Fruit fly (Drosophila melanogaster) whole organism, prepupa: ENCODE results near the gene CG42266.
A peak's percentile ranks its signal among the peaks of the same experiment; 100 is the strongest.

Experiments used
- Blimp-1 ChIP-seq: fragments of 200-800 bp; sonication (Bioruptor generic); optimal IDR thresholded peaks from 3 replicates; lab custom pipeline; 2017; ENCODE audit warnings: missing biosample characterization, missing genetic modification characterization, mild to moderate bottlenecking, moderate library complexity, missing genetic modification reagents
- CG10631 ChIP-seq: fragments of 200-800 bp; sonication (Bioruptor generic); optimal IDR thresholded peaks from 2 replicates; lab custom pipeline; 2016; ENCODE audit warnings: missing biosample characterization, missing genetic modification characterization
- CG10669 ChIP-seq: fragments of 200-800 bp; sonication (Bioruptor generic); optimal IDR thresholded peaks from 3 replicates; lab custom pipeline; 2018; ENCODE audit warnings: missing biosample characterization, mild to moderate bottlenecking, missing genetic modification characterization, moderate library complexity
- CG11294 ChIP-seq: fragments of 200-800 bp; sonication (Bioruptor generic); IDR thresholded peaks from 2 replicates; pipeline ENCODE4 v1.3.6; 2022; ENCODE audit warnings: missing biosample characterization, missing genetic modification characterization
- CG11762 ChIP-seq: fragments of 200-800 bp; sonication (Bioruptor generic); optimal IDR thresholded peaks from 3 replicates; lab custom pipeline; 2016; ENCODE audit warnings: missing biosample characterization, missing genetic modification characterization; ENCODE audit not compliant: insufficient read depth
- CG1621 ChIP-seq: fragments of 200-800 bp; sonication (Bioruptor generic); optimal IDR thresholded peaks from 3 replicates; lab custom pipeline; 2018; ENCODE audit warnings: missing biosample characterization, mild to moderate bottlenecking, missing genetic modification characterization
- CG3032 ChIP-seq: fragments of 200-800 bp; optimal IDR thresholded peaks from 2 replicates; lab custom pipeline; 2019; ENCODE audit warnings: missing biosample characterization, mild to moderate bottlenecking, missing genetic modification characterization, moderate library complexity
- CG31627 ChIP-seq: fragments of 200-800 bp; sonication (Bioruptor generic); optimal IDR thresholded peaks from 3 replicates; lab custom pipeline; 2016; ENCODE audit warnings: missing biosample characterization, missing genetic modification characterization
- CG32006 ChIP-seq: fragments of 200-800 bp; sonication (Bioruptor generic); optimal IDR thresholded peaks from 3 replicates; lab custom pipeline; 2017; ENCODE audit warnings: missing biosample characterization, mild to moderate bottlenecking, missing genetic modification characterization
- CG3919 ChIP-seq: fragments of 200-800 bp; sonication (Bioruptor generic); optimal IDR thresholded peaks from 3 replicates; lab custom pipeline; 2016; ENCODE audit warnings: missing biosample characterization, missing genetic modification characterization
- CG6163 ChIP-seq: fragments of 200-800 bp; sonication (Bioruptor generic); IDR thresholded peaks from 3 replicates; pipeline ENCODE4 v1.3.6; 2022; ENCODE audit warnings: missing biosample characterization, missing genetic modification characterization
- CG6276 ChIP-seq: fragments of 200-800 bp; sonication (Bioruptor generic); optimal IDR thresholded peaks from 2 replicates; lab custom pipeline; 2017; ENCODE audit warnings: missing biosample characterization, mild to moderate bottlenecking, missing genetic modification characterization
- CG6792 ChIP-seq: fragments of 200-800 bp; sonication (Bioruptor generic); optimal IDR thresholded peaks from 3 replicates; lab custom pipeline; 2016; ENCODE audit warnings: missing biosample characterization, missing genetic modification characterization
- CG6854 ChIP-seq: fragments of 200-800 bp; sonication (Bioruptor generic); optimal IDR thresholded peaks from 2 replicates; lab custom pipeline; 2017; ENCODE audit warnings: missing biosample characterization, mild to moderate bottlenecking, missing genetic modification characterization
- CG8319 ChIP-seq: fragments of 200-800 bp; sonication (Bioruptor generic); optimal IDR thresholded peaks from 3 replicates; lab custom pipeline; 2016; ENCODE audit warnings: missing biosample characterization, missing genetic modification characterization
- CG8632 ChIP-seq: fragments of 200-800 bp; sonication (Bioruptor generic); optimal IDR thresholded peaks from 3 replicates; lab custom pipeline; 2016; ENCODE audit warnings: missing biosample characterization, missing genetic modification characterization
- Eip75B ChIP-seq: fragments of 200-800 bp; sonication (Bioruptor generic); optimal IDR thresholded peaks from 3 replicates; lab custom pipeline; 2016; ENCODE audit warnings: missing biosample characterization, missing genetic modification characterization
- Eip78C ChIP-seq: fragments of 200-800 bp; sonication (Bioruptor generic); peaks from one replicate; lab custom pipeline; 2016; ENCODE audit warnings: missing biosample characterization, missing genetic modification characterization
- Eip93F ChIP-seq: fragments of 200-800 bp; sonication (Bioruptor generic); optimal IDR thresholded peaks from 2 replicates; lab custom pipeline; 2016; ENCODE audit warnings: missing biosample characterization, mild to moderate bottlenecking, missing genetic modification characterization
- Ets21C ChIP-seq: fragments of 200-800 bp; sonication (Bioruptor generic); optimal IDR thresholded peaks from 3 replicates; lab custom pipeline; 2016; ENCODE audit warnings: missing biosample characterization, missing genetic modification characterization
- Gug ChIP-seq: fragments of 200-800 bp; sonication (Bioruptor generic); IDR thresholded peaks from 2 replicates; pipeline ENCODE4 v1.3.6; 2022; ENCODE audit warnings: missing biosample characterization, missing genetic modification characterization
- Hr38 ChIP-seq: sonication (Bioruptor generic); optimal IDR thresholded peaks from 2 replicates; lab custom pipeline; 2016; ENCODE audit warnings: missing biosample characterization, missing genetic modification characterization
- Hr39 ChIP-seq: fragments of 200-800 bp; sonication (Bioruptor generic); optimal IDR thresholded peaks from 2 replicates; lab custom pipeline; 2016; ENCODE audit warnings: missing biosample characterization, missing genetic modification characterization
- Hr4 ChIP-seq: fragments of 200-800 bp; sonication (Bioruptor generic); optimal IDR thresholded peaks from 3 replicates; lab custom pipeline; 2016; ENCODE audit warnings: missing biosample characterization, missing genetic modification characterization
- Lpt ChIP-seq: fragments of 200-800 bp; sonication (Bioruptor generic); optimal IDR thresholded peaks from 3 replicates; lab custom pipeline; 2016; ENCODE audit warnings: missing biosample characterization, missing genetic modification characterization
- OdsH ChIP-seq: fragments of 200-800 bp; sonication (Bioruptor generic); optimal IDR thresholded peaks from 3 replicates; lab custom pipeline; 2016; ENCODE audit warnings: missing biosample characterization, missing genetic modification characterization
- Smox ChIP-seq: fragments of 200-800 bp; sonication (Bioruptor generic); optimal IDR thresholded peaks from 3 replicates; lab custom pipeline; 2016; ENCODE audit warnings: missing biosample characterization, missing genetic modification characterization
- Sox102F ChIP-seq: fragments of 200-800 bp; sonication (Bioruptor generic); optimal IDR thresholded peaks from 2 replicates; lab custom pipeline; 2016; ENCODE audit warnings: missing biosample characterization, mild to moderate bottlenecking, missing genetic modification characterization
- Sox15 ChIP-seq: fragments of 200-800 bp; sonication (Bioruptor generic); optimal IDR thresholded peaks from 3 replicates; lab custom pipeline; 2016; ENCODE audit warnings: missing biosample characterization, missing genetic modification characterization
- acj6 ChIP-seq: fragments of 200-800 bp; sonication (Bioruptor generic); optimal IDR thresholded peaks from 3 replicates; lab custom pipeline; 2016; ENCODE audit warnings: missing biosample characterization, missing genetic modification characterization
- dac ChIP-seq: fragments of 200-800 bp; sonication (Bioruptor generic); optimal IDR thresholded peaks from 2 replicates; lab custom pipeline; 2017; ENCODE audit warnings: missing biosample characterization, mild to moderate bottlenecking, missing genetic modification characterization
- eg ChIP-seq: fragments of 200-800 bp; sonication (Bioruptor generic); IDR thresholded peaks from 3 replicates; pipeline ENCODE4 v1.3.6; 2022; ENCODE audit warnings: missing biosample characterization, missing genetic modification characterization
- esn ChIP-seq: fragments of 200-800 bp; sonication (Bioruptor generic); optimal IDR thresholded peaks from 2 replicates; lab custom pipeline; 2016; ENCODE audit warnings: missing biosample characterization, mild to moderate bottlenecking, missing genetic modification characterization, moderate library complexity
- fd59A ChIP-seq: fragments of 200-800 bp; sonication (Bioruptor generic); optimal IDR thresholded peaks from 2 replicates; lab custom pipeline; 2017; ENCODE audit warnings: missing biosample characterization, mild to moderate bottlenecking, missing genetic modification characterization, missing genetic modification reagents
- fd85E ChIP-seq: fragments of 200-800 bp; sonication (Bioruptor generic); optimal IDR thresholded peaks from 3 replicates; lab custom pipeline; 2016; ENCODE audit warnings: missing biosample characterization, missing genetic modification characterization
- fkh ChIP-seq: fragments of 200-800 bp; sonication (Bioruptor generic); optimal IDR thresholded peaks from 3 replicates; lab custom pipeline; 2017; ENCODE audit warnings: missing biosample characterization, mild to moderate bottlenecking, missing genetic modification characterization, moderate library complexity
- lz ChIP-seq: fragments of 200-800 bp; sonication (Bioruptor generic); optimal IDR thresholded peaks from 3 replicates; lab custom pipeline; 2016; ENCODE audit warnings: missing biosample characterization, missing genetic modification characterization
- salr ChIP-seq, 2 experiments: fragments of 200-800 bp; sonication (Bioruptor generic); optimal IDR thresholded peaks; 3 replicates each; lab custom pipeline; 2016 to 2018; ENCODE audit warnings: missing biosample characterization in 2 of 2, missing genetic modification characterization in 2 of 2, mild to moderate bottlenecking in 1 of 2
- spab ChIP-seq: fragments of 200-800 bp; sonication (Bioruptor generic); optimal IDR thresholded peaks from 2 replicates; lab custom pipeline; 2017; ENCODE audit warnings: missing biosample characterization, mild to moderate bottlenecking, missing genetic modification characterization, missing genetic modification reagents
- topi ChIP-seq: fragments of 200-800 bp; sonication (Bioruptor generic); optimal IDR thresholded peaks from 3 replicates; lab custom pipeline; 2016; ENCODE audit warnings: missing biosample characterization, missing genetic modification characterization
- vri ChIP-seq: fragments of 200-800 bp; sonication (Bioruptor generic); optimal IDR thresholded peaks from 3 replicates; lab custom pipeline; 2016; ENCODE audit warnings: missing biosample characterization, mild to moderate bottlenecking, missing genetic modification characterization

The CG42266 gene

dm6 chr2L:16329625-16330024 lies 10.5 kb downstream of the CG42266 start, which contains the start of gene CG4440:
Gene CG4440 (plus strand): TSS chr2L:16329925.
- TF ChIP-seq Eip93F: no peak
- no peak for TF ChIP-seq CG10669
- no peak for TF ChIP-seq CG11762 (GFP tag; lab: Kevin White, UChicago)
- TF ChIP-seq CG3919 (GFP tag; lab: Kevin White, UChicago): no peak
- no peak for TF ChIP-seq Sox15 (GFP tag; lab: Kevin White, UChicago)
- TF ChIP-seq salr (GFP tag; optimal IDR thresholded peaks at IDR 0.05; lab: Kevin White, UChicago): no peak
- no peak for TF ChIP-seq CG11294
- TF ChIP-seq lz (GFP tag; lab: Kevin White, UChicago): no peak
- TF ChIP-seq Lpt (GFP tag; lab: Kevin White, UChicago): no peak
- no peak for TF ChIP-seq CG6163 (GFP tag; lab: Robert Waterston, UW)
- TF ChIP-seq Ets21C (GFP tag; lab: Kevin White, UChicago): no peak
- no peak for TF ChIP-seq vri (GFP tag; lab: Kevin White, UChicago)
- no peak for TF ChIP-seq Sox102F (GFP tag; lab: Kevin White, UChicago)
- no peak for TF ChIP-seq CG6854 (GFP tag; lab: Kevin White, UChicago)
- TF ChIP-seq Eip78C (GFP tag; lab: Kevin White, UChicago): no peak
- TF ChIP-seq CG1621 (tag; lab: Kevin White, UChicago): no peak
- no peak for TF ChIP-seq CG8319 (GFP tag; lab: Kevin White, UChicago)

- peak; percentile 56 for TF ChIP-seq CG10631 (GFP tag; lab: Kevin White, UChicago)
- peak; percentile 1 for TF ChIP-seq Sox15 (GFP tag; lab: Kevin White, UChicago)
- peak; percentile 39 for TF ChIP-seq acj6 (GFP tag; lab: Kevin White, UChicago)
- no peak for TF ChIP-seq OdsH
- TF ChIP-seq CG31627 (GFP tag; lab: Kevin White, UChicago): peak; percentile 69
- TF ChIP-seq CG6276 (GFP tag; lab: Kevin White, UChicago): no peak
- peak; percentile 11 for TF ChIP-seq Hr38
- TF ChIP-seq topi (GFP tag; lab: Kevin White, UChicago): no peak
- TF ChIP-seq CG6792 (GFP tag; lab: Kevin White, UChicago): peak; percentile 45
- peak; percentile 52 for TF ChIP-seq CG1621 (tag; lab: Kevin White, UChicago)
- TF ChIP-seq vri (GFP tag; lab: Kevin White, UChicago): no peak
- TF ChIP-seq Ets21C (GFP tag; lab: Kevin White, UChicago): peak; percentile 44
- peak; percentile 21 for TF ChIP-seq CG8319 (GFP tag; lab: Kevin White, UChicago)
- no peak for TF ChIP-seq spab (GFP tag; lab: Kevin White, UChicago)
- peak; percentile 73 for TF ChIP-seq Hr4 (GFP tag; lab: Kevin White, UChicago)
- TF ChIP-seq fkh (GFP tag; lab: Kevin White, UChicago): peak; percentile 59
Observed at dm6 chr2L:16329102-16329520, 11.1 kb downstream of the CG42266 start, which contains the start of gene mRpL4. Gene mRpL4 (minus strand): TSS chr2L:16329132.

- no peak for TF ChIP-seq CG6276 (GFP tag; lab: Kevin White, UChicago)
- no peak for TF ChIP-seq CG3032
- no peak for TF ChIP-seq CG8319 (GFP tag; lab: Kevin White, UChicago)
- no peak for TF ChIP-seq salr (GFP tag; optimal IDR thresholded peaks at IDR 0.05; lab: Kevin White, UChicago)
Observed at dm6 chr2L:16326892-16327291, 13.3 kb downstream of the CG42266 start, which contains the start of gene CG4278. Gene CG4278 (plus strand): TSS chr2L:16327069.

dm6 chr2L:16325515-16326257 lies 14.5 kb downstream of the CG42266 start, which contains the start of gene cact:
Gene cact (minus strand): TSS chr2L:16326207.
- TF ChIP-seq CG8319 (GFP tag; lab: Kevin White, UChicago) (peak; percentile 87), Hr39 (GFP tag; lab: Kevin White, UChicago) (peak; percentile 94), Lpt (GFP tag; lab: Kevin White, UChicago) (peak; percentile 85), esn (GFP tag; lab: Kevin White, UChicago) (peak; percentile 95), eg (peak; percentile 92), fd85E (GFP tag; lab: Kevin White, UChicago) (peak; percentile 52), Eip93F (peak; percentile 91), CG6276 (GFP tag; lab: Kevin White, UChicago) (peak; percentile 82), CG6163 (GFP tag; lab: Robert Waterston, UW) (peak; percentile 94), Eip75B (GFP tag; lab: Kevin White, UChicago) (peak; percentile 95), CG1621 (tag; lab: Kevin White, UChicago) (peak; percentile 68), Smox (peak; percentile 95), CG6854 (GFP tag; lab: Kevin White, UChicago) (peak; percentile 49), Blimp-1 (GFP tag; lab: Kevin White, UChicago) (peak; percentile 23), CG10631 (GFP tag; lab: Kevin White, UChicago) (peak; percentile 93), dac (GFP tag; lab: Kevin White, UChicago) (peak; percentile 87), fd59A (GFP tag; lab: Kevin White, UChicago) (peak; percentile 86), CG8632 (peak; percentile 88), CG32006 (GFP tag; lab: Kevin White, UChicago) (peak; percentile 92), Gug (GFP tag; lab: Robert Waterston, UW) (peak; percentile 91), CG3919 (GFP tag; lab: Kevin White, UChicago) (peak; percentile 89), salr (GFP tag; optimal IDR thresholded peaks at IDR 0.05; lab: Kevin White, UChicago) (peak; percentile 81), Sox102F (GFP tag; lab: Kevin White, UChicago) (peak; percentile 92)
